Fruit fly (Drosophila melanogaster) whole organism, embryonic: ENCODE data around the gene mahe.

ENCODE experiments used
- Aef1 ChIP-seq: fragments of 200-800 bp; sonication (Bioruptor generic); IDR thresholded peaks from 3 replicates; pipeline ENCODE4 v1.3.6; 2022; ENCODE audit warnings: missing biosample characterization, missing genetic modification characterization
- CG10274 ChIP-seq: fragments of 200-800 bp; sonication (Bioruptor generic); optimal IDR thresholded peaks from 3 replicates; lab custom pipeline; 2017; ENCODE audit warnings: missing biosample characterization, mild to moderate bottlenecking, missing genetic modification characterization
- CG10959 ChIP-seq: fragments of 200-800 bp; sonication (Bioruptor generic); IDR thresholded peaks from 2 replicates; pipeline ENCODE4 v1.3.6; 2022; ENCODE audit warnings: missing biosample characterization, missing genetic modification characterization
- CG12104 ChIP-seq: fragments of 200-800 bp; sonication (Bioruptor generic); optimal IDR thresholded peaks from 3 replicates; lab custom pipeline; 2016; ENCODE audit warnings: missing biosample characterization, missing genetic modification characterization
- CG13424 ChIP-seq: fragments of 200-800 bp; sonication (Bioruptor generic); optimal IDR thresholded peaks from 2 replicates; lab custom pipeline; 2019; ENCODE audit warnings: missing biosample characterization, mild to moderate bottlenecking, missing genetic modification characterization, moderate library complexity
- CG13894 ChIP-seq: fragments of 200-800 bp; sonication (Bioruptor generic); optimal IDR thresholded peaks from 3 replicates; lab custom pipeline; 2018; ENCODE audit warnings: missing biosample characterization, mild to moderate bottlenecking, missing genetic modification characterization, moderate library complexity
- CG1529 ChIP-seq: fragments of 200-800 bp; sonication (Bioruptor generic); optimal IDR thresholded peaks from 3 replicates; lab custom pipeline; 2018; ENCODE audit warnings: missing biosample characterization, missing genetic modification characterization
- CG15601 ChIP-seq: fragments of 200-800 bp; sonication (Bioruptor generic); optimal IDR thresholded peaks from 3 replicates; lab custom pipeline; 2019; ENCODE audit warnings: missing biosample characterization, mild to moderate bottlenecking, missing genetic modification characterization, moderate library complexity
- CG1647 ChIP-seq: fragments of 200-800 bp; sonication (Bioruptor generic); optimal IDR thresholded peaks from 3 replicates; lab custom pipeline; 2016; ENCODE audit warnings: missing biosample characterization, missing genetic modification characterization
- CG2678 ChIP-seq: fragments of 200-800 bp; sonication (Bioruptor generic); optimal IDR thresholded peaks from 3 replicates; lab custom pipeline; 2019; ENCODE audit warnings: missing biosample characterization, mild to moderate bottlenecking, missing genetic modification characterization, moderate library complexity
- CG2712 ChIP-seq: fragments of 200-800 bp; optimal IDR thresholded peaks from 3 replicates; lab custom pipeline; 2019; ENCODE audit warnings: missing biosample characterization, mild to moderate bottlenecking, missing genetic modification characterization, moderate library complexity
- CG30403 ChIP-seq: fragments of 200-800 bp; sonication (Bioruptor generic); optimal IDR thresholded peaks from 3 replicates; lab custom pipeline; 2016; ENCODE audit warnings: missing biosample characterization, missing genetic modification characterization
- CG30431 ChIP-seq: fragments of 200-800 bp; sonication (Bioruptor generic); optimal IDR thresholded peaks from 2 replicates; lab custom pipeline; 2017; ENCODE audit warnings: missing biosample characterization, missing genetic modification characterization
- CG3847 ChIP-seq: fragments of 200-800 bp; sonication (Bioruptor generic); IDR thresholded peaks from 2 replicates; pipeline ENCODE4 v1.3.6; 2022; ENCODE audit warnings: missing biosample characterization, missing genetic modification characterization
- CG6175 ChIP-seq: fragments of 200-800 bp; sonication (Bioruptor generic); IDR thresholded peaks from 3 replicates; pipeline ENCODE4 v1.3.6; 2022; ENCODE audit warnings: missing biosample characterization, missing genetic modification characterization
- CG9215 ChIP-seq: fragments of 200-800 bp; sonication (Bioruptor generic); IDR thresholded peaks from 2 replicates; pipeline ENCODE4 v1.3.6; 2022; ENCODE audit warnings: missing biosample characterization, missing genetic modification characterization
- CHES-1-like ChIP-seq: fragments of 200-800 bp; sonication (Bioruptor generic); optimal IDR thresholded peaks from 2 replicates; lab custom pipeline; 2016; ENCODE audit warnings: missing biosample characterization, missing genetic modification characterization
- H15 ChIP-seq: fragments of 200-800 bp; sonication (Bioruptor generic); IDR thresholded peaks from 3 replicates; pipeline ENCODE4 v1.3.6; 2022; ENCODE audit warnings: missing biosample characterization, missing genetic modification characterization
- HHEX ChIP-seq: fragments of 200-800 bp; sonication (Bioruptor generic); optimal IDR thresholded peaks from 3 replicates; lab custom pipeline; 2017; ENCODE audit warnings: missing biosample characterization, mild to moderate bottlenecking, missing genetic modification characterization, missing genetic modification reagents
- HLH54F ChIP-seq: fragments of 200-800 bp; sonication (Bioruptor generic); optimal IDR thresholded peaks from 3 replicates; lab custom pipeline; 2016; ENCODE audit warnings: missing biosample characterization, missing genetic modification characterization
- Oaz ChIP-seq: fragments of 200-800 bp; sonication (Bioruptor generic); IDR thresholded peaks from 2 replicates; pipeline ENCODE4 v1.3.6; 2022; ENCODE audit warnings: missing biosample characterization, missing genetic modification characterization
- Taf1 ChIP-seq: fragments of 200-800 bp; sonication (Bioruptor generic); IDR thresholded peaks from 2 replicates; pipeline ENCODE4 v1.3.6; 2022; ENCODE audit warnings: missing biosample characterization, missing genetic modification characterization
- Trl ChIP-seq, 3 experiments: fragments of >200 bp in 2 of 3; fragments of 200-800 bp in 1 of 3; sonication (Bioruptor generic) in 1 of 3; optimal IDR thresholded peaks; 2 replicates in 1 of 3; 3 replicates in 2 of 3; lab custom pipeline; 2016 to 2017; ENCODE audit warnings: missing biosample characterization in 1 of 3, missing genetic modification characterization in 1 of 3
- amos ChIP-seq: fragments of 200-800 bp; sonication (Bioruptor generic); IDR thresholded peaks from 2 replicates; pipeline ENCODE4 v1.3.6; 2022; ENCODE audit warnings: missing biosample characterization, missing genetic modification characterization; ENCODE audit not compliant: partially characterized antibody
- ap ChIP-seq: fragments of 200-800 bp; sonication (Bioruptor generic); IDR thresholded peaks from 2 replicates; pipeline ENCODE4 v1.3.6; 2022; ENCODE audit warnings: missing biosample characterization, missing genetic modification characterization
- bigmax ChIP-seq: fragments of 200-800 bp; sonication (Bioruptor generic); optimal IDR thresholded peaks from 2 replicates; lab custom pipeline; 2018; ENCODE audit warnings: missing biosample characterization, mild to moderate bottlenecking, missing genetic modification characterization
- chm ChIP-seq: fragments of 200-800 bp; sonication (Bioruptor generic); IDR thresholded peaks from 2 replicates; pipeline ENCODE4 v1.3.6; 2022; ENCODE audit warnings: missing biosample characterization, missing genetic modification characterization
- chn ChIP-seq: fragments of 200-800 bp; sonication (Bioruptor generic); optimal IDR thresholded peaks from 2 replicates; lab custom pipeline; 2016; ENCODE audit warnings: missing biosample characterization, missing genetic modification characterization
- croc ChIP-seq: fragments of 200-800 bp; sonication (Bioruptor generic); conservative IDR thresholded peaks from 3 replicates; pipeline ENCODE4 v1.3.6; 2022; ENCODE audit warnings: missing biosample characterization, missing genetic modification characterization
- crol ChIP-seq: fragments of 200-800 bp; sonication (Bioruptor generic); IDR thresholded peaks from 2 replicates; pipeline ENCODE4 v1.3.6; 2022; ENCODE audit warnings: missing biosample characterization, missing genetic modification characterization
- dpn ChIP-seq, 2 experiments: fragments of 200-800 bp; sonication (Bioruptor generic); optimal IDR thresholded peaks; 3 replicates each; lab custom pipeline; 2016; ENCODE audit warnings: missing biosample characterization in 2 of 2, missing genetic modification characterization in 2 of 2
- fu2 ChIP-seq: fragments of 200-800 bp; sonication (Bioruptor generic); optimal IDR thresholded peaks from 2 replicates; lab custom pipeline; 2016; ENCODE audit warnings: missing biosample characterization, missing genetic modification characterization
- gro ChIP-seq: fragments of 200-800 bp; sonication (Bioruptor generic); optimal IDR thresholded peaks from 2 replicates; lab custom pipeline; 2016; ENCODE audit warnings: missing biosample characterization, missing genetic modification characterization
- gt ChIP-seq: fragments of 200-800 bp; sonication (Bioruptor generic); IDR thresholded peaks from 2 replicates; pipeline ENCODE4 v1.3.6; 2022; ENCODE audit warnings: missing biosample characterization, missing genetic modification characterization
- hkb ChIP-seq, 2 experiments: fragments of 200-800 bp in 1 of 2; fragments of >200 bp in 1 of 2; sonication (Bioruptor generic) in 1 of 2; IDR thresholded peaks in 1 of 2; optimal IDR thresholded peaks in 1 of 2; 2 replicates each; pipeline versions ENCODE4 v1.3.6 to Lab custom; 2017 to 2022; ENCODE audit warnings: missing biosample characterization in 1 of 2, missing genetic modification characterization in 1 of 2
- jigr1 ChIP-seq: fragments of 200-800 bp; sonication (Bioruptor generic); IDR thresholded peaks from 3 replicates; pipeline ENCODE4 v1.3.6; 2022; ENCODE audit warnings: missing biosample characterization, missing genetic modification characterization
- jing ChIP-seq: fragments of 200-800 bp; sonication (Bioruptor generic); optimal IDR thresholded peaks from 2 replicates; lab custom pipeline; 2018; ENCODE audit warnings: missing biosample characterization, mild to moderate bottlenecking, missing genetic modification characterization
- pnt ChIP-seq: fragments of 200-800 bp; sonication (Bioruptor generic); optimal IDR thresholded peaks from 3 replicates; lab custom pipeline; 2016; ENCODE audit warnings: missing biosample characterization, missing genetic modification characterization
- salm ChIP-seq: fragments of 200-800 bp; sonication (Bioruptor generic); optimal IDR thresholded peaks from 2 replicates; lab custom pipeline; 2018; ENCODE audit warnings: missing biosample characterization, mild to moderate bottlenecking, missing genetic modification characterization
- sens-2 ChIP-seq: fragments of 200-800 bp; sonication (Bioruptor generic); IDR thresholded peaks from 2 replicates; pipeline ENCODE4 v1.3.6; 2022; ENCODE audit warnings: missing biosample characterization, missing genetic modification characterization
- sna ChIP-seq: fragments of 200-800 bp; sonication (Bioruptor generic); IDR thresholded peaks from 2 replicates; pipeline ENCODE4 v1.3.6; 2022; ENCODE audit warnings: missing biosample characterization, missing genetic modification characterization; ENCODE audit not compliant: partially characterized antibody
- so ChIP-seq: fragments of 200-800 bp; sonication (Bioruptor generic); IDR thresholded peaks from 3 replicates; pipeline ENCODE4 v1.3.6; 2022; ENCODE audit warnings: missing biosample characterization, missing genetic modification characterization
- ttk ChIP-seq: fragments of 200-800 bp; sonication (Bioruptor generic); IDR thresholded peaks from 2 replicates; pipeline ENCODE4 v2.1.2; 2022; ENCODE audit warnings: missing biosample characterization, missing genetic modification characterization
- tx ChIP-seq: fragments of 200-800 bp; sonication (Bioruptor generic); optimal IDR thresholded peaks from 2 replicates; lab custom pipeline; 2016; ENCODE audit warnings: missing biosample characterization, missing genetic modification characterization
- zf30C ChIP-seq: fragments of 200-800 bp; sonication (Bioruptor generic); optimal IDR thresholded peaks from 3 replicates; lab custom pipeline; 2018; ENCODE audit warnings: missing biosample characterization, mild to moderate bottlenecking, missing genetic modification characterization

The mahe gene

DNA sequence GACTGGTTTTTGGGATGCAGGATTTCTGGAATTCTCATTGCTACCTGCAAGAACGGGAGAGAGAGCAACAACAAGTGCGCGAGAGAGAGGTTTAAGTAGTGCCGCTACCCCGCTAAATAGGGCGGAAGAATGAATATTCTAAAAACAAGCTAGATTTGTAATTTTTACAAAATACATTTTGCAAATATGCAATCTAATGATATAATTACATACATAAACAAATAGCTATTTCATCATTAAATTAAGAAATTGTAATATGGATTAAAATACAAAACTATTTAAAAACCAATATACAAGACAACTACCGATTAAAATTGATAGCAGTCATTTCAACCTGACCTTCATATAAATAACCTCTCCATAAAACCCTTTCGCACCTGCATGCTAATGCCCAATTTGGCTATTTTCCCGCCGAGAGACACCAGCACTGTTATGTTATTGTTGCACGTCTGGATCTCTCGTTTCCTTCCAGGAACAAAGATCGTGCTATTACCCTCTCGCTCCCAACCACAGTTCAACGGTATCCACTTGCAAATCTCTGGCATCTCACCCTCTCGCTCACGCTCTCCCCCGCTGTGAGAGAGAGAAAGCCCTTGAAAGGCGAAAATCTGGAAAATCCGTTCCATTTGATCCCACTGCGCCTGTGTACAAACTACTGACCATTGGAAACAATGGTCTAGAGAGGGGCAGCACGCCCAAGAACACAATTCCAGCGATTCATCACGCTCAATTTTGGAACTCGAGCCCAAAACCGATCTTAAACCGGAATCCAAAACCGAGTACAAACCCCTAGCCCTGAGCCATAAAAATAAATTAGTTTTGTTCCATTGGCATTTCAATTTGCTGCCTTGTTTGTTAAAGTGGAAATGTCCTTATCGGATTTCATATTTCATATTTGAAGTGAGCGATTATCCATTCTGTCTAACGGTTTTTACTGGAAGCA, 39.3 kb downstream of the mahe start, which contains the start of gene Nek2 (continued):
- no peak for TF ChIP-seq CHES-1-like (GFP tag; lab: Kevin White, UChicago)
- TF ChIP-seq gro (GFP tag; lab: Kevin White, UChicago), result no peak
- TF ChIP-seq CG10959 (GFP tag; lab: Robert Waterston, UW), result no peak
- peak; percentile 9 for TF ChIP-seq CG2712 (tag; lab: Kevin White, UChicago)
- TF ChIP-seq CG1529, result no peak
- no peak for TF ChIP-seq gt (GFP tag; lab: Robert Waterston, UW)
- TF ChIP-seq CG15601 (tag; lab: Kevin White, UChicago), result no peak
- no peak for TF ChIP-seq dpn (GFP tag; optimal IDR thresholded peaks at IDR 0.05; lab: Kevin White, UChicago)
- TF ChIP-seq CG6175 (GFP tag; lab: Robert Waterston, UW), result no peak

DNA sequence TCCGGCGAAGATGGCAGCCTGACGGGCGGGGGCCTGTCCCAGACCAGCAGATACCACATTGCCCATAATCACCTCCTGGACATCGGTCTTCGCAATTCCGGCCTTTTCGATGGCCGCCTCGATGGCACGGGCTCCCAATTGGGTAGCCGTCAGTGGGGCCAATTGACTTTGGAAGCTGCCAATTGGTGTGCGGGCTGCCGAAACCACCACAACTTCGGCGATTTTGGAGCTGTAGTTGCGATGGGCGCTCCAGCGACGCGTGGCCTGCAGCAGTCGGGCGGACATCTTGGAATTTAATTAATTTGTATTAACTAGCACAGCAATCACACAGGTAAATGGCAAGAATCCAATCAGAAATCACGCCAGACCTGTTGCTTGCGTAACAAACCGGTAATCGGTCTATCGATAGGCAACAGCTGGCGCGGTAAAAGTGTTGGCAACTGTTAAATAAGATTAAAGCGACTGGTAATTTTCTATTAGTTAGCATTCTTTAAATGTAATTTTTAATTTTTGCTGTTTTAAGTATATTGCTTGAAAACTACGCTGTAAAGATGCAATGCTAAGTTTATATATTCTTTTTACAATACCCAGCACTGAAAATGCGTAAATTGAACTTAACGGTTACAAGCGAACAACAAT, 42.7 kb downstream of the mahe start, which contains the start of gene Acat1:
Acat1 (minus strand) TSS at position 400 of the 639 bp plus-strand sequence.
- TF ChIP-seq CG10274 (GFP tag; lab: Kevin White, UChicago), result no peak
- TF ChIP-seq CG13894, result no peak
- no peak for TF ChIP-seq CG1647
- 0 out of 3 replicates have a peak, but pooled peaks have one; percentile 12 for TF ChIP-seq so
- TF ChIP-seq CG2678 (tag; lab: Kevin White, UChicago), result peak; percentile 58
- TF ChIP-seq CG12104 (GFP tag; lab: Kevin White, UChicago), result no peak
- TF ChIP-seq ttk (GFP tag; lab: Robert Waterston, UW), result peak; percentile 24; the same call in 1 of the 2 replicates
- TF ChIP-seq dpn (GFP tag; optimal IDR thresholded peaks at IDR 0.05; lab: Kevin White, UChicago), result peak; percentile 44 to 64
- peak; percentile 46; the same call in 1 of the 2 replicates for TF ChIP-seq amos (GFP tag; lab: Robert Waterston, UW)
- TF ChIP-seq Oaz (GFP tag; lab: Robert Waterston, UW), result no peak
- TF ChIP-seq pnt (GFP tag; lab: Kevin White, UChicago), result peak; percentile 1
- TF ChIP-seq HLH54F (GFP tag; lab: Kevin White, UChicago), result peak; percentile 48
- no peak for TF ChIP-seq hkb (optimal IDR thresholded peaks at IDR 0.05; lab: Kevin White, UChicago)
- peak; percentile 80 for TF ChIP-seq hkb (GFP tag; IDR thresholded peaks at IDR 0.05; lab: Robert Waterston, UW)
- peak; percentile 53 for TF ChIP-seq chn (GFP tag; lab: Kevin White, UChicago)
- TF ChIP-seq jing (GFP tag; lab: Kevin White, UChicago), result no peak
- TF ChIP-seq sens-2 (GFP tag; lab: Robert Waterston, UW), result peak; percentile 27; the same call in 1 of the 2 replicates
- no peak for TF ChIP-seq jigr1 (GFP tag; lab: Robert Waterston, UW)
- no peak for TF ChIP-seq Trl (optimal IDR thresholded peaks at IDR 0.05; lab: Kevin White, UChicago)
- peak; percentile 52 for TF ChIP-seq Trl (GFP tag; optimal IDR thresholded peaks at IDR 0.05; lab: Kevin White, UChicago)
- 0 out of 2 replicates have a peak, but pooled peaks have one; percentile 13 for TF ChIP-seq CG9215 (GFP tag; lab: Robert Waterston, UW)
- peak; percentile 44 for TF ChIP-seq tx (GFP tag; lab: Kevin White, UChicago)
- TF ChIP-seq CG13424 (tag; lab: Kevin White, UChicago), result peak; percentile 31
- peak; percentile 71 for TF ChIP-seq CG30403 (GFP tag; lab: Kevin White, UChicago)
- TF ChIP-seq zf30C (GFP tag; lab: Kevin White, UChicago), result no peak
- no peak for TF ChIP-seq bigmax (GFP tag; lab: Kevin White, UChicago)
- TF ChIP-seq CG30431, result no peak
- TF ChIP-seq crol (GFP tag; lab: Robert Waterston, UW), result no peak
- 0 out of 3 replicates have a peak, but pooled peaks have one; percentile 16 for TF ChIP-seq Aef1 (GFP tag; lab: Robert Waterston, UW)
- TF ChIP-seq chm (GFP tag; lab: Robert Waterston, UW), result no peak
- TF ChIP-seq Taf1 (GFP tag; lab: Robert Waterston, UW), result no peak
- peak; percentile 38 for TF ChIP-seq HHEX (GFP tag; lab: Kevin White, UChicago)
- TF ChIP-seq croc (GFP tag; lab: Robert Waterston, UW), result no peak
- TF ChIP-seq H15, result no peak
- no peak for TF ChIP-seq salm (tag; lab: Kevin White, UChicago)
- TF ChIP-seq fu2, result peak; percentile 25
- no peak for TF ChIP-seq ap
- TF ChIP-seq sna (GFP tag; lab: Robert Waterston, UW), result 0 out of 2 replicates have a peak, but pooled peaks have one; percentile 29
- TF ChIP-seq CG3847, result peak; percentile 53; the same call in 1 of the 2 replicates
